Worm (Caenorhabditis elegans) whole organism, L2 larva: Measurements from ENCODE around the gene C01G10.1.

Experiments
- R02D3.7 ChIP-seq: fragments of 150-350 bp; optimal IDR thresholded peaks from 2 replicates; lab custom pipeline; 2014; ENCODE audit warnings: missing biosample characterization, missing genetic modification characterization
- aly-2 ChIP-seq: fragments of 150-350 bp; optimal IDR thresholded peaks from 2 replicates; lab custom pipeline; 2014; ENCODE audit warnings: missing biosample characterization, missing genetic modification characterization
- ama-1 ChIP-seq: fragments of 150-350 bp; optimal IDR thresholded peaks from 2 replicates; lab custom pipeline; 2018; ENCODE audit warnings: inconsistent platforms
- egl-27 ChIP-seq: sonication (generic microtip); optimal IDR thresholded peaks from 3 replicates; lab custom pipeline; 2017; ENCODE audit warnings: missing biosample characterization, missing genetic modification reagents, missing genetic modification characterization
- elt-3 ChIP-seq: sonication (generic microtip); optimal IDR thresholded peaks from 2 replicates; lab custom pipeline; 2017; ENCODE audit warnings: missing biosample characterization, missing genetic modification characterization
- lsy-2 ChIP-seq, 2 experiments: fragments of 150-350 bp in 1 of 2; sonication (generic microtip) in 1 of 2; optimal IDR thresholded peaks; 2 replicates each; lab custom pipeline; 2014 to 2017; ENCODE audit warnings: missing biosample characterization in 2 of 2, missing genetic modification characterization in 2 of 2
- nhr-11 ChIP-seq: fragments of 150-350 bp; optimal IDR thresholded peaks from 2 replicates; lab custom pipeline; 2014; ENCODE audit warnings: missing biosample characterization, missing genetic modification characterization
- nhr-237 ChIP-seq: fragments of 150-350 bp; optimal IDR thresholded peaks from 2 replicates; lab custom pipeline; 2014; ENCODE audit warnings: missing biosample characterization, missing genetic modification characterization
- nhr-77 ChIP-seq: fragments of 150-350 bp; optimal IDR thresholded peaks from 2 replicates; lab custom pipeline; 2014; ENCODE audit warnings: missing biosample characterization, missing genetic modification characterization
- unc-62 ChIP-seq: fragments of 150-350 bp; optimal IDR thresholded peaks from 2 replicates; lab custom pipeline; 2014; ENCODE audit warnings: missing biosample characterization, missing genetic modification reagents, missing genetic modification characterization

- TF ChIP-seq elt-3 (no peak), nhr-237 (tag; lab: Kevin White, UChicago) (no peak), lsy-2 (tag; optimal IDR thresholded peaks at IDR 0.05; lab: Kevin White, UChicago) (no peak), R02D3.7 (no peak), unc-62 (no peak), nhr-11 (tag; lab: Kevin White, UChicago) (no peak), ama-1 (lab: Kevin White, UChicago) (no peak), aly-2 (tag; lab: Kevin White, UChicago) (no peak), nhr-77 (tag; lab: Kevin White, UChicago) (no peak), egl-27 (no peak)
Observed at ce11 chrV:15060595-15060994, 39.0 kb upstream of the C01G10.1 start.
